Fruit fly (Drosophila melanogaster): ENCODE measurements around the gene CG13933.
A peak's percentile ranks its signal among the peaks of the same experiment; 100 is the strongest.

CG13933 gene

DNA sequence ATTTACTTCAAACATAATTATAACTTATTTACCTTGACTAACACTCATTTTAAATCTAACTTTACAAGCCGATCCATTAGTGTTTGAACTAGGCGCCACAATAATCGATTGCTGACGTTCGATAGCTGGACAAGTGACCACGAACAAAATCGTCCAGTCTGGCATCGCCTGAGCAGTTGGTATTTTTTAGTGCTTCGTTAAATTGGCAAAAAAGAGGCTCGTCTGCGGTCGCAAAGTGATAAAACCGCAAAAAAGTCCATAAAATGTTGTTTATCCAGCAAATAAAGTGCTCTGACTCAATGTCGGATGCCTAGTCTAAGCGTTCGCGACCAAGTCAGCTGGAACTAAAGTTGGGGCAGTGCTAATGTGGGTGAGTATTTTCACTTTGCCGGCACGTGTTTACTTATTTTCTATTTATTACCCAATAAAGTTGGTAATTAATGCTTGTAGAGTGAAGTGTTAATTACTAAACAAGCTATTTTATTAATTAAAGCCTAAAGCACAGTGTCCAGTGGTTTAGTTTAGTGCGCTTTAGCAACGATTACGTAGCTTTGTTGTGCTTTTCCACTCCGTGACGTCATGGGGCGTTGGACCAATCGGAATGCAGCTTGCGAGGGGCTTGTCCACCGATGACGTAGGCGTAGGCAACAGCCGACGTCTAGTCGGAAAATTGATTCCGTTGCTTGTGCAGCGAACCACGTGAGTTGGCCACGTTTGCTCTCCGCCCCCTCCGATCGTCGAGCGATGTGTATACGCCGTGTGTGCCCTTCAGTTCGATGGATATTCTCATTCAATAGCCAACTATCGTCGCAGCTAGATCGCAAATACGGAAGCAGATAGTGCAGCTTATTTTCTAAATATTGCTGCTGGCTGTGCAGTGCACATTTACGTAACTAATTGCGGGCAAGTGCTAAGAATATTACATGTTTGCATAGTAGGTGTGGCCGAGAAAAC lies 36.3 kb downstream of the CG13933 start, which contains the start of gene Gk2 (continued):
- TF ChIP-seq nmo (GFP tag; optimal IDR thresholded peaks at IDR 0.05) (no peak), CG10267 (tag; optimal IDR thresholded peaks at IDR 0.05) (peak; percentile 7), Dll (GFP tag; IDR thresholded peaks at IDR 0.05; ENCODE audit: partially characterized antibody) (peak; percentile 55; the same call in 3 of the 4 replicates), vnd (GFP tag; IDR thresholded peaks at IDR 0.05; ENCODE audit: partially characterized antibody) (peak; percentile 55; the same call in 1 of the 3 replicates), CG9437 (GFP tag; optimal IDR thresholded peaks at IDR 0.05) (peak; percentile 35), YL-1 (GFP tag; optimal IDR thresholded peaks at IDR 0.05) (no peak), CG16779 (GFP tag; IDR thresholded peaks at IDR 0.05) (no peak), dm (GFP tag; optimal IDR thresholded peaks at IDR 0.05) (peak; percentile 35), CG14860 (GFP tag; IDR thresholded peaks at IDR 0.05; ENCODE audit: partially characterized antibody) (peak; percentile 50), jing (GFP tag; optimal IDR thresholded peaks at IDR 0.05) (no peak), Adf1 (GFP tag; IDR thresholded peaks at IDR 0.05) (no peak), CG2712 (tag; optimal IDR thresholded peaks at IDR 0.05) (peak; percentile 2), dmrt11E (tag; optimal IDR thresholded peaks at IDR 0.05) (no peak), gem (tag; optimal IDR thresholded peaks at IDR 0.05) (no peak), chinmo (GFP tag; IDR thresholded peaks at IDR 0.05; ENCODE audit: partially characterized antibody) (peak; percentile 67; the same call in 1 of the 4 replicates), BEAF-32 (GFP tag; optimal IDR thresholded peaks at IDR 0.05) (peak; percentile 70), CG1233 (GFP tag; optimal IDR thresholded peaks at IDR 0.05) (no peak), CTCF (GFP tag; optimal IDR thresholded peaks at IDR 0.05) (no peak), Taf1 (GFP tag; IDR thresholded peaks at IDR 0.05) (no peak), CG33213 (GFP tag; optimal IDR thresholded peaks at IDR 0.05) (peak; percentile 28), ERR (GFP tag; optimal IDR thresholded peaks at IDR 0.05) (no peak), CG34224 (GFP tag; IDR thresholded peaks at IDR 0.05; ENCODE audit: partially characterized antibody) (peak; percentile 48; the same call in 1 of the 3 replicates), gce (GFP tag; IDR thresholded peaks at IDR 0.05) (no peak), inv (GFP tag; IDR thresholded peaks at IDR 0.05; ENCODE audit: partially characterized antibody) (peak; percentile 27; the same call in 1 of the 2 replicates), CG14710 (tag; optimal IDR thresholded peaks at IDR 0.05) (peak; percentile 48), usp (GFP tag; optimal IDR thresholded peaks at IDR 0.05) (no peak), CG2678 (tag; optimal IDR thresholded peaks at IDR 0.05) (no peak), CG16813 (GFP tag; IDR thresholded peaks at IDR 0.05; ENCODE audit: partially characterized antibody) (peak; percentile 56), Sry-δ (GFP tag; optimal IDR thresholded peaks at IDR 0.05) (peak; percentile 61), br (optimal IDR thresholded peaks at IDR 0.05) (no peak), p53 (GFP tag; optimal IDR thresholded peaks at IDR 0.05) (no peak), CG4424 (GFP tag; optimal IDR thresholded peaks at IDR 0.05) (no peak), HLH3B (GFP tag; IDR thresholded peaks at IDR 0.05) (no peak), CG3281 (GFP tag; optimal IDR thresholded peaks at IDR 0.05) (peak; percentile 22), Med (GFP tag) (peak; percentile 88), bbx (GFP tag; IDR thresholded peaks at IDR 0.05; ENCODE audit: partially characterized antibody) (peak; percentile 45), row (GFP tag; IDR thresholded peaks at IDR 0.05) (0 out of 3 replicates have a peak, but pooled peaks have one; percentile 5), NC2β (GFP tag; optimal IDR thresholded peaks at IDR 0.05) (no peak), MBD-R2 (GFP tag; IDR thresholded peaks at IDR 0.05) (peak; percentile 38), CG3995 (GFP tag; optimal IDR thresholded peaks at IDR 0.05) (peak; percentile 17), Fer2 (tag; optimal IDR thresholded peaks at IDR 0.05) (no peak), klu (GFP tag; IDR thresholded peaks at IDR 0.05) (no peak), CG4617 (GFP tag; optimal IDR thresholded peaks at IDR 0.05; ENCODE audit: borderline replicate concordance) (peak; percentile 21), Hand (GFP tag; optimal IDR thresholded peaks at IDR 0.05) (no peak), abd-A (tag; optimal IDR thresholded peaks at IDR 0.05) (peak; percentile 17), vvl (GFP tag; IDR thresholded peaks at IDR 0.05) (0 out of 2 replicates have a peak, but pooled peaks have one; percentile 28), stwl (tag; optimal IDR thresholded peaks at IDR 0.05) (peak; percentile 48), kah (GFP tag; optimal IDR thresholded peaks at IDR 0.05) (no peak)
